Worm (Caenorhabditis elegans) whole organism, L2 larva: ENCODE results near the gene K11H12.4.

ENCODE experiments used
- aly-2 ChIP-seq: fragments of 150-350 bp; optimal IDR thresholded peaks from 2 replicates; lab custom pipeline; 2014; ENCODE audit warnings: missing biosample characterization, missing genetic modification characterization
- nhr-12 ChIP-seq: fragments of 150-350 bp; optimal IDR thresholded peaks from 2 replicates; lab custom pipeline; 2014; ENCODE audit warnings: missing biosample characterization, missing genetic modification characterization
- unc-39 ChIP-seq: fragments of 150-350 bp; optimal IDR thresholded peaks from 2 replicates; lab custom pipeline; 2014; ENCODE audit warnings: missing biosample characterization, missing genetic modification characterization

ce11 chrIV:654526-655440 is 20.9 kb downstream of the K11H12.4 start, which contains the start of the genes rpl-15 and K11H12.8:
- TF ChIP-seq unc-39 (tag; lab: Kevin White, UChicago) (peak; percentile 42), aly-2 (tag; lab: Kevin White, UChicago) (peak; percentile 79), nhr-12 (peak; percentile 80)
